Fruit fly (Drosophila melanogaster) whole organism, embryonic: ENCODE measurements around the gene CG17187.
A peak's percentile ranks its signal among the peaks of the same experiment; 100 is the strongest.

Experiments
- Aef1 ChIP-seq: fragments of 200-800 bp; sonication (Bioruptor generic); IDR thresholded peaks from 3 replicates; pipeline ENCODE4 v1.3.6; 2022; ENCODE audit warnings: missing biosample characterization, missing genetic modification characterization
- B-H2 ChIP-seq: fragments of 200-800 bp; sonication (Bioruptor generic); optimal IDR thresholded peaks from 2 replicates; lab custom pipeline; 2018; ENCODE audit warnings: missing biosample characterization, mild to moderate bottlenecking, missing genetic modification characterization
- Blimp-1 ChIP-seq: fragments of 200-800 bp; sonication (Bioruptor generic); optimal IDR thresholded peaks from 3 replicates; lab custom pipeline; 2018; ENCODE audit warnings: missing biosample characterization, missing genetic modification characterization, mild to moderate bottlenecking, moderate library complexity, missing genetic modification reagents
- CG10147 ChIP-seq: fragments of 200-800 bp; sonication (Bioruptor generic); optimal IDR thresholded peaks from 2 replicates; lab custom pipeline; 2019; ENCODE audit warnings: missing biosample characterization, mild to moderate bottlenecking, missing genetic modification characterization, moderate library complexity
- CG1024 ChIP-seq: fragments of 200-800 bp; sonication (Bioruptor generic); IDR thresholded peaks from 2 replicates; pipeline ENCODE4 v1.3.6; 2022; ENCODE audit warnings: missing biosample characterization, missing genetic modification characterization
- CG10462 ChIP-seq: fragments of 200-800 bp; sonication (Bioruptor generic); optimal IDR thresholded peaks from 2 replicates; lab custom pipeline; 2016; ENCODE audit warnings: missing biosample characterization, missing genetic modification characterization
- CG11504 ChIP-seq: fragments of 200-800 bp; sonication (Bioruptor generic); optimal IDR thresholded peaks from 3 replicates; lab custom pipeline; 2019; ENCODE audit warnings: missing biosample characterization, mild to moderate bottlenecking, missing genetic modification characterization, moderate library complexity
- CG11723 ChIP-seq: fragments of 200-800 bp; sonication (Bioruptor generic); optimal IDR thresholded peaks from 2 replicates; lab custom pipeline; 2017; ENCODE audit warnings: missing biosample characterization, mild to moderate bottlenecking, missing genetic modification characterization
- CG13424 ChIP-seq: fragments of 200-800 bp; sonication (Bioruptor generic); optimal IDR thresholded peaks from 2 replicates; lab custom pipeline; 2019; ENCODE audit warnings: missing biosample characterization, mild to moderate bottlenecking, missing genetic modification characterization, moderate library complexity
- CG18619 ChIP-seq: fragments of 200-800 bp; sonication (Bioruptor generic); optimal IDR thresholded peaks from 3 replicates; lab custom pipeline; 2017; ENCODE audit warnings: missing biosample characterization, mild to moderate bottlenecking, missing genetic modification characterization
- CG2678 ChIP-seq: fragments of 200-800 bp; sonication (Bioruptor generic); optimal IDR thresholded peaks from 3 replicates; lab custom pipeline; 2019; ENCODE audit warnings: missing biosample characterization, mild to moderate bottlenecking, missing genetic modification characterization, moderate library complexity
- CG2712 ChIP-seq: fragments of 200-800 bp; optimal IDR thresholded peaks from 3 replicates; lab custom pipeline; 2019; ENCODE audit warnings: missing biosample characterization, mild to moderate bottlenecking, missing genetic modification characterization, moderate library complexity
- CG3726 ChIP-seq: fragments of 200-800 bp; sonication (Bioruptor generic); IDR thresholded peaks from 3 replicates; pipeline ENCODE4, ENCODE4 v1.3.6; 2022; ENCODE audit warnings: missing biosample characterization, missing genetic modification characterization
- CG4282 ChIP-seq: fragments of 200-800 bp; sonication (Bioruptor generic); optimal IDR thresholded peaks from 2 replicates; lab custom pipeline; 2016; ENCODE audit warnings: missing biosample characterization, missing genetic modification characterization
- CG4617 ChIP-seq: fragments of 200-800 bp; sonication (Bioruptor generic); optimal IDR thresholded peaks from 3 replicates; lab custom pipeline; 2016; ENCODE audit warnings: missing biosample characterization, missing genetic modification characterization, borderline replicate concordance
- CG6175 ChIP-seq: fragments of 200-800 bp; sonication (Bioruptor generic); IDR thresholded peaks from 3 replicates; pipeline ENCODE4 v1.3.6; 2022; ENCODE audit warnings: missing biosample characterization, missing genetic modification characterization
- CG6683 ChIP-seq: fragments of 200-800 bp; sonication (Bioruptor generic); optimal IDR thresholded peaks from 2 replicates; lab custom pipeline; 2017; ENCODE audit warnings: missing biosample characterization, mild to moderate bottlenecking, missing genetic modification characterization, missing genetic modification reagents
- CG6765 ChIP-seq: fragments of 200-800 bp; sonication (Bioruptor generic); optimal IDR thresholded peaks from 3 replicates; lab custom pipeline; 2017; ENCODE audit warnings: missing biosample characterization, mild to moderate bottlenecking, missing genetic modification characterization
- CG6791 ChIP-seq: fragments of 200-800 bp; sonication (Bioruptor generic); IDR thresholded peaks from 3 replicates; pipeline ENCODE4 v1.3.6; 2022; ENCODE audit warnings: missing biosample characterization, missing genetic modification characterization; ENCODE audit not compliant: partially characterized antibody
- CG6813 ChIP-seq: fragments of 200-800 bp; sonication (Bioruptor generic); optimal IDR thresholded peaks from 2 replicates; lab custom pipeline; 2017; ENCODE audit warnings: missing biosample characterization, missing genetic modification characterization, mild to moderate bottlenecking, moderate library complexity, missing genetic modification reagents
- CG7372 ChIP-seq: fragments of 200-800 bp; sonication (Bioruptor generic); IDR thresholded peaks from 2 replicates; pipeline ENCODE4 v1.3.6; 2022; ENCODE audit warnings: missing biosample characterization, missing genetic modification characterization
- CG9797 ChIP-seq: fragments of 200-800 bp; sonication (Bioruptor generic); optimal IDR thresholded peaks from 3 replicates; lab custom pipeline; 2018; ENCODE audit warnings: missing biosample characterization, mild to moderate bottlenecking, missing genetic modification characterization
- CkIIα-i1 ChIP-seq: fragments of 200-800 bp; sonication (Bioruptor generic); IDR thresholded peaks from 2 replicates; pipeline ENCODE4 v1.3.6; 2022; ENCODE audit warnings: missing biosample characterization, missing genetic modification characterization
- Dll ChIP-seq: fragments of 200-800 bp; sonication (Bioruptor generic); IDR thresholded peaks from 4 replicates; pipeline ENCODE4 v1.3.6; 2022; ENCODE audit warnings: missing biosample characterization, missing genetic modification characterization; ENCODE audit not compliant: partially characterized antibody
- Drgx ChIP-seq: fragments of 200-800 bp; sonication (Bioruptor generic); IDR thresholded peaks from 2 replicates; pipeline ENCODE4 v1.3.6; 2022; ENCODE audit warnings: missing biosample characterization, missing genetic modification characterization
- Eip74EF ChIP-seq, 2 experiments: fragments of 200-800 bp in 1 of 2; fragments of >200 bp in 1 of 2; sonication (Bioruptor generic) in 1 of 2; optimal IDR thresholded peaks; 2 replicates each; lab custom pipeline; 2017 to 2019; ENCODE audit warnings: missing biosample characterization in 2 of 2, missing genetic modification characterization in 2 of 2, mild to moderate bottlenecking in 1 of 2, moderate library complexity in 1 of 2
- Sin3A ChIP-seq: fragments of >200 bp; optimal IDR thresholded peaks from 2 replicates; lab custom pipeline; 2018
- Sox100B ChIP-seq: fragments of 200-800 bp; sonication (Bioruptor generic); optimal IDR thresholded peaks from 3 replicates; lab custom pipeline; 2018; ENCODE audit warnings: missing biosample characterization, mild to moderate bottlenecking, missing genetic modification characterization
- Usf ChIP-seq: fragments of 200-800 bp; sonication (Bioruptor generic); optimal IDR thresholded peaks from 2 replicates; lab custom pipeline; 2017; ENCODE audit warnings: missing genotype, missing biosample characterization, missing genetic modification characterization
- abd-A ChIP-seq: fragments of 200-800 bp; sonication (Bioruptor generic); optimal IDR thresholded peaks from 3 replicates; lab custom pipeline; 2019; ENCODE audit warnings: missing biosample characterization, mild to moderate bottlenecking, missing genetic modification characterization, moderate library complexity
- ase ChIP-seq: fragments of 200-800 bp; sonication (Bioruptor generic); IDR thresholded peaks from 3 replicates; pipeline ENCODE4 v1.3.6; 2022; ENCODE audit warnings: missing biosample characterization, missing genetic modification characterization
- btn ChIP-seq: fragments of 200-800 bp; sonication (Bioruptor generic); optimal IDR thresholded peaks from 2 replicates; lab custom pipeline; 2016; ENCODE audit warnings: missing biosample characterization, missing genetic modification characterization
- caup ChIP-seq: fragments of 200-800 bp; sonication (Bioruptor generic); optimal IDR thresholded peaks from 3 replicates; lab custom pipeline; 2017; ENCODE audit warnings: missing biosample characterization, mild to moderate bottlenecking, missing genetic modification characterization, moderate library complexity; ENCODE audit not compliant: severe bottlenecking
- ci ChIP-seq: fragments of 200-800 bp; sonication (Bioruptor generic); IDR thresholded peaks from 3 replicates; pipeline ENCODE4 v1.3.6; 2022; ENCODE audit warnings: missing biosample characterization, missing genetic modification characterization
- crol ChIP-seq: fragments of 200-800 bp; sonication (Bioruptor generic); IDR thresholded peaks from 2 replicates; pipeline ENCODE4 v1.3.6; 2022; ENCODE audit warnings: missing biosample characterization, missing genetic modification characterization
- cwo ChIP-seq: fragments of 200-800 bp; sonication (Bioruptor generic); optimal IDR thresholded peaks from 3 replicates; lab custom pipeline; 2017; ENCODE audit warnings: missing biosample characterization, missing genetic modification characterization, mild to moderate bottlenecking, moderate library complexity, missing genetic modification reagents
- da ChIP-seq: fragments of 200-800 bp; sonication (Bioruptor generic); optimal IDR thresholded peaks from 2 replicates; lab custom pipeline; 2016; ENCODE audit warnings: missing biosample characterization, missing genetic modification characterization
- dati ChIP-seq: fragments of 200-800 bp; sonication (Bioruptor generic); IDR thresholded peaks from 2 replicates; pipeline ENCODE4 v1.3.6; 2022; ENCODE audit warnings: missing biosample characterization, missing genetic modification characterization
- ftz-f1 ChIP-seq: fragments of 200-800 bp; sonication (Bioruptor generic); optimal IDR thresholded peaks from 2 replicates; lab custom pipeline; 2016; ENCODE audit warnings: missing biosample characterization, missing genetic modification characterization
- hb ChIP-seq: fragments of 200-800 bp; sonication (Bioruptor generic); IDR thresholded peaks from 3 replicates; pipeline ENCODE4 v1.3.6; 2022; ENCODE audit warnings: missing biosample characterization, missing genetic modification characterization; ENCODE audit not compliant: partially characterized antibody
- hth ChIP-seq: fragments of >200 bp; optimal IDR thresholded peaks from 2 replicates; lab custom pipeline; 2017; ENCODE audit warnings: inconsistent platforms
- kah ChIP-seq: fragments of 200-800 bp; sonication (Bioruptor generic); optimal IDR thresholded peaks from 2 replicates; lab custom pipeline; 2018; ENCODE audit warnings: missing biosample characterization, mild to moderate bottlenecking, missing genetic modification characterization
- nmo ChIP-seq: fragments of 200-800 bp; sonication (Bioruptor generic); optimal IDR thresholded peaks from 2 replicates; lab custom pipeline; 2018; ENCODE audit warnings: missing biosample characterization, mild to moderate bottlenecking, missing genetic modification characterization, moderate library complexity
- phol ChIP-seq: fragments of 200-800 bp; sonication (Bioruptor generic); optimal IDR thresholded peaks from 3 replicates; lab custom pipeline; 2018; ENCODE audit warnings: missing biosample characterization, mild to moderate bottlenecking, missing genetic modification characterization, moderate library complexity
- prd ChIP-seq, 3 experiments: fragments of >200 bp in 2 of 3; fragments of 200-800 bp in 1 of 3; sonication (Bioruptor generic) in 1 of 3; optimal IDR thresholded peaks in 2 of 3; IDR thresholded peaks in 1 of 3; 2 replicates in 2 of 3; 3 replicates in 1 of 3; pipeline versions ENCODE4 v1.3.6 to Lab custom; 2017 to 2022; ENCODE audit warnings: missing biosample characterization in 1 of 3, missing genetic modification characterization in 1 of 3
- sens-2 ChIP-seq: fragments of 200-800 bp; sonication (Bioruptor generic); IDR thresholded peaks from 2 replicates; pipeline ENCODE4 v1.3.6; 2022; ENCODE audit warnings: missing biosample characterization, missing genetic modification characterization
- sqz ChIP-seq: fragments of 200-800 bp; sonication (Bioruptor generic); optimal IDR thresholded peaks from 3 replicates; lab custom pipeline; 2018; ENCODE audit warnings: missing biosample characterization, mild to moderate bottlenecking, missing genetic modification characterization

CG17187 gene

DNA sequence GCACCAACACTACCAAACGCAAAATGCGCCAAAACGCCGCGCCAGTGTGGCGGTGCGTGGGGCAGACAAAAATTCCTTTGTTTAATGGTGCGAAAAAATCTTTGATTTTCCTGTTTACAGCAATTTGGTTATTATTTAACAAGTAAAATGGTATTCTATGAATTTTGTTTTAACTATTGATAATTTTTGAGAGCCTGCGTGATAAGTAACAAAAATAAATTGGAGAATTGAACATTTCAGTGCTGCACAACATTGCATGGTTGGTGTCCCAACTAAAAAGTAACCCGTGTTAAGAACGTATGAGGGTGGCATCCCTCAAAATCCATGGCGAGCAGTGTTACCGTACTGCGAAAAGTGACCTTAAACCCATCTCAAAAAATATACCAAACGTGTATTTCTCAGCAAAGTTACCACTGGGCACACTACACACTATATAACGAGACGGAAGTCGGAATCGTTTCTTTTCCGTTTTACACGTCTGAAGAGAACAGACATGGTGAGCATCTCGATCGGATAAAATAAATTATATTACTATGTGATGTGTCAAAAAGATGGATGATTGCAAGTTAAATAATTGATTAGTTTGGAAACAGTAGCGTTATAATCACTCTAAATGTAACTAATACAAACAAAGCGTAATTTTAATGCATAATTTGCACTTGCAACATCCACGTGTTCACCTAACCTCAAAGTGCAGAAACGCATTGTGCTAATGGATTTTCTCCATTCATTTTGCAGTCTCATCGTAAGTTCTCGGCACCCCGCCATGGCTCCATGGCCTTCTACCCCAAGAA, 10.0 kb downstream of the CG17187 start, which contains the start of the genes CG6693 and RpL3 (continued):
- TF ChIP-seq CG6791 (GFP tag; lab: Robert Waterston, UW) (no peak; the same call in 2 of the 3 replicates), phol (peak; percentile 90), kah (GFP tag; lab: Kevin White, UChicago) (peak; percentile 86), CG6813 (GFP tag; lab: Kevin White, UChicago) (peak; percentile 90), sqz (GFP tag; lab: Kevin White, UChicago) (peak; percentile 87), Aef1 (GFP tag; lab: Robert Waterston, UW) (no peak; the same call in 2 of the 3 replicates), Drgx (GFP tag; lab: Robert Waterston, UW) (peak; percentile 47; the same call in 1 of the 2 replicates), Dll (GFP tag; lab: Robert Waterston, UW) (no peak), Sin3A (lab: Kevin White, UChicago) (peak; percentile 99), btn (GFP tag; lab: Kevin White, UChicago) (peak; percentile 47), B-H2 (GFP tag; lab: Kevin White, UChicago) (peak; percentile 89), Eip74EF (GFP tag; optimal IDR thresholded peaks at IDR 0.05; lab: Kevin White, UChicago) (peak in 1 of 2 experiments; percentile 83), ftz-f1 (GFP tag; lab: Kevin White, UChicago) (no peak), sens-2 (GFP tag; lab: Robert Waterston, UW) (peak; percentile 71), CG10147 (GFP tag; lab: Kevin White, UChicago) (peak; percentile 12), CG6765 (GFP tag; lab: Kevin White, UChicago) (peak; percentile 93), crol (GFP tag; lab: Robert Waterston, UW) (no peak; the same call in 1 of the 2 replicates), Blimp-1 (GFP tag; lab: Kevin White, UChicago) (peak; percentile 44), prd (optimal IDR thresholded peaks at IDR 0.05; lab: Kevin White, UChicago) (no peak), prd (GFP tag; IDR thresholded peaks at IDR 0.05; lab: Robert Waterston, UW) (peak; percentile 43; the same call in 2 of the 3 replicates), hth (no peak), CkIIα-i1 (GFP tag; lab: Robert Waterston, UW) (peak; percentile 39; the same call in 1 of the 2 replicates), ci (GFP tag; lab: Robert Waterston, UW) (peak; percentile 95), CG11504 (peak; percentile 67), CG6683 (GFP tag; lab: Kevin White, UChicago) (peak; percentile 65), caup (GFP tag; lab: Kevin White, UChicago) (peak; percentile 92), nmo (GFP tag; lab: Kevin White, UChicago) (peak; percentile 70), CG11723 (GFP tag; lab: Kevin White, UChicago) (peak; percentile 56), CG3726 (no peak), CG4617 (peak; percentile 50), Sox100B (GFP tag; lab: Kevin White, UChicago) (peak; percentile 68), CG13424 (tag; lab: Kevin White, UChicago) (peak; percentile 49), da (GFP tag; lab: Kevin White, UChicago) (no peak), CG6175 (peak; percentile 36; the same call in 1 of the 3 replicates), cwo (GFP tag; lab: Kevin White, UChicago) (peak; percentile 61), hb (GFP tag; lab: Robert Waterston, UW) (no peak), CG2712 (tag; lab: Kevin White, UChicago) (peak; percentile 70), CG4282 (peak; percentile 5), CG7372 (GFP tag; lab: Robert Waterston, UW) (no peak), Usf (GFP tag; lab: Kevin White, UChicago) (no peak), CG18619 (GFP tag; lab: Kevin White, UChicago) (peak; percentile 80), ase (GFP tag; lab: Robert Waterston, UW) (peak; percentile 43; the same call in 1 of the 3 replicates), CG10462 (GFP tag; lab: Kevin White, UChicago) (no peak), abd-A (tag; lab: Kevin White, UChicago) (no peak), dati (0 out of 2 replicates have a peak, but pooled peaks have one; percentile 29), CG9797 (peak; percentile 100), CG2678 (peak; percentile 82), CG1024 (GFP tag; lab: Robert Waterston, UW) (peak; percentile 65)
